Fruit fly (Drosophila melanogaster) whole organism, adult: Measurements from ENCODE around the gene SuUR.
A peak's percentile ranks its signal among the peaks of the same experiment; 100 is the strongest.

Experiments
- CG11617 ChIP-seq: fragments of 200-800 bp; sonication (Bioruptor generic); optimal IDR thresholded peaks from 2 replicates; lab custom pipeline; 2017; ENCODE audit warnings: mild to moderate bottlenecking, missing biosample characterization, missing genetic modification reagents, missing genetic modification characterization
- CG12768 ChIP-seq: fragments of 200-800 bp; sonication (Bioruptor generic); optimal IDR thresholded peaks from 2 replicates; lab custom pipeline; 2017; ENCODE audit warnings: missing biosample characterization, missing genetic modification characterization, mild to moderate bottlenecking, moderate library complexity, missing genetic modification reagents
- CG14711 ChIP-seq: fragments of 200-800 bp; sonication (Bioruptor generic); optimal IDR thresholded peaks from 2 replicates; lab custom pipeline; 2018; ENCODE audit warnings: missing biosample characterization, mild to moderate bottlenecking, missing genetic modification characterization, moderate library complexity
- CG1620 ChIP-seq: fragments of 200-800 bp; sonication (Bioruptor generic); optimal IDR thresholded peaks from 2 replicates; lab custom pipeline; 2016; ENCODE audit warnings: missing biosample characterization, missing genetic modification characterization
- CG33017 ChIP-seq: fragments of 200-800 bp; sonication (Bioruptor generic); optimal IDR thresholded peaks from 2 replicates; lab custom pipeline; 2018; ENCODE audit warnings: missing biosample characterization, mild to moderate bottlenecking, missing genetic modification characterization, moderate library complexity
- CG5204 ChIP-seq: fragments of 200-800 bp; sonication (Bioruptor generic); optimal IDR thresholded peaks from 2 replicates; lab custom pipeline; 2016; ENCODE audit warnings: missing biosample characterization, missing genetic modification characterization
- CG7045 ChIP-seq: fragments of 200-800 bp; sonication (Bioruptor generic); optimal IDR thresholded peaks from 2 replicates; lab custom pipeline; 2017; ENCODE audit warnings: missing biosample characterization, mild to moderate bottlenecking, missing genetic modification characterization
- CG7101 ChIP-seq: fragments of 200-800 bp; sonication (Bioruptor generic); optimal IDR thresholded peaks from 2 replicates; lab custom pipeline; 2018; ENCODE audit warnings: missing biosample characterization, mild to moderate bottlenecking, missing genetic modification characterization, moderate library complexity
- Clk ChIP-seq: fragments of 200-800 bp; sonication (Bioruptor generic); optimal IDR thresholded peaks from 2 replicates; lab custom pipeline; 2017; ENCODE audit warnings: missing biosample characterization, missing genetic modification characterization
- Crg-1 ChIP-seq: fragments of 200-800 bp; sonication (Bioruptor generic); optimal IDR thresholded peaks from 2 replicates; lab custom pipeline; 2016; ENCODE audit warnings: missing biosample characterization, missing genetic modification characterization
- Hr96 ChIP-seq: fragments of 200-800 bp; sonication (Bioruptor generic); optimal IDR thresholded peaks from 2 replicates; lab custom pipeline; 2016; ENCODE audit warnings: missing biosample characterization, missing genetic modification characterization
- Mnt ChIP-seq: fragments of 200-800 bp; sonication (Bioruptor generic); optimal IDR thresholded peaks from 2 replicates; lab custom pipeline; 2016; ENCODE audit warnings: missing biosample characterization, mild to moderate bottlenecking, missing genetic modification characterization
- bab1 ChIP-seq: fragments of 200-800 bp; sonication (Bioruptor generic); optimal IDR thresholded peaks from 3 replicates; lab custom pipeline; 2019; ENCODE audit warnings: missing biosample characterization, mild to moderate bottlenecking, missing genetic modification characterization, moderate library complexity
- cic ChIP-seq: fragments of 200-800 bp; sonication (Bioruptor generic); optimal IDR thresholded peaks from 2 replicates; lab custom pipeline; 2017; ENCODE audit warnings: missing biosample characterization, mild to moderate bottlenecking, missing genetic modification characterization, moderate library complexity
- cnc ChIP-seq, 2 experiments: fragments of >200 bp; optimal IDR thresholded peaks; 2 replicates each; lab custom pipeline; 2017
- kay ChIP-seq: fragments of 200-800 bp; sonication (Bioruptor generic); peaks from one replicate; lab custom pipeline; 2016; ENCODE audit warnings: missing biosample characterization, missing genetic modification characterization, borderline replicate concordance
- ovo ChIP-seq: fragments of 200-800 bp; sonication (Bioruptor generic); optimal IDR thresholded peaks from 2 replicates; lab custom pipeline; 2016; ENCODE audit warnings: missing biosample characterization, missing genetic modification characterization
- pad ChIP-seq: fragments of 200-800 bp; sonication (Bioruptor generic); optimal IDR thresholded peaks from 3 replicates; lab custom pipeline; 2017; ENCODE audit warnings: missing biosample characterization, missing genetic modification characterization, mild to moderate bottlenecking, moderate library complexity, missing genetic modification reagents
- tj ChIP-seq: fragments of 200-800 bp; sonication (Bioruptor generic); optimal IDR thresholded peaks from 3 replicates; lab custom pipeline; 2017; ENCODE audit warnings: missing biosample characterization, mild to moderate bottlenecking, missing genetic modification characterization, moderate library complexity
- toe ChIP-seq: fragments of 200-800 bp; sonication (Bioruptor generic); optimal IDR thresholded peaks from 2 replicates; lab custom pipeline; 2016; ENCODE audit warnings: missing biosample characterization, missing genetic modification characterization

SuUR gene

dm6 chr3L:11096195-11096908, 31.6 kb downstream of the SuUR start, which contains the start of the genes CG46439, Iyd and CG33947:
Gene CG46439 (minus strand): TSS chr3L:11096245.
Gene Iyd (minus strand): TSS chr3L:11096245.
Gene CG33947 (plus strand): TSS chr3L:11096496.
- TF ChIP-seq CG11617 (GFP tag; lab: Kevin White, UChicago) (no peak), CG14711 (tag; lab: Kevin White, UChicago) (no peak), Mnt (GFP tag; lab: Kevin White, UChicago) (peak; percentile 53), cic (GFP tag; lab: Kevin White, UChicago) (peak; percentile 33), Crg-1 (GFP tag; lab: Kevin White, UChicago) (peak; percentile 54), bab1 (GFP tag; lab: Kevin White, UChicago) (peak; percentile 64), CG7101 (peak; percentile 29), cnc (optimal IDR thresholded peaks at IDR 0.05; lab: Kevin White, UChicago) (no peak), tj (GFP tag; lab: Kevin White, UChicago) (peak; percentile 46), CG33017 (tag; lab: Kevin White, UChicago) (no peak), CG1620 (GFP tag; lab: Kevin White, UChicago) (peak; percentile 8), CG12768 (GFP tag; lab: Kevin White, UChicago) (peak; percentile 43)

DNA sequence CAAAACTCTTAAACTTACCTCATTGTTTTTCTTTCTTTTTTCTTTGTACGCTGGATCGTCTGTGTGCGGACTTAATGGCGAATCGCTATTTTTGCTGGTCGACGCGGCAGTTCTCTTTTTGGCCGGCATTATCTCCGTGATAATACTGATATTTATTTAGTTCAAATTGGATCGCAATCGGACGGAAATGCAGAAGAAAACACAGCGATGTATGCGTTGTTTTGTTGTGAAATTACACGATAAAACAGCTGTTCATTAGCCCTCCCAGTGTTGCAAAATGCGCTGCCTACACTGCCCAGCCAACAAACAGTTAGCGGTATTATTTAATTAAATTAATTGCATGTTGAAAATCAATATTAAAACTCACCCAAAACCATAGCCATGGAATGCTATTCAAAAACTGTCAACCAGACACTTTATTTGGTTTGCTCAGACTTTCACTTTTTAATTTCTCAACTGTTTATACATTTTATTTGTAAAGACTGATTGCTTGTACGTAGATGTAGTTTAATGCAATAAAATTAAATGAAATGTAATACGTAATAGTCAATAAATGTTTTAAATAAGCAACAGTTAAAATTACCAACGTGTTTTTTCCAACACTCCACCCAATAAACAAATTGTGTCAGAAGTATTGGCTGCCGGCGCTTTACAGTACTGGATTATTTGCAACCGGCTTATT, 33.3 kb downstream of the SuUR start, which contains the start of the genes Irbp18 and APP-BP1:
TSS of gene Irbp18 (minus strand) at position 205 of the 682 bp plus-strand sequence.
TSS of gene APP-BP1 (plus strand) at position 431 of the 682 bp plus-strand sequence.
- TF ChIP-seq CG1620 (GFP tag; lab: Kevin White, UChicago) = peak; percentile 96
- TF ChIP-seq toe (GFP tag; lab: Kevin White, UChicago) = peak; percentile 96
- peak; percentile 95 for TF ChIP-seq bab1 (GFP tag; lab: Kevin White, UChicago)
- TF ChIP-seq CG5204 (GFP tag; lab: Kevin White, UChicago) = peak; percentile 96
- TF ChIP-seq cic (GFP tag; lab: Kevin White, UChicago) = peak; percentile 71
- TF ChIP-seq ovo (GFP tag; lab: Kevin White, UChicago) = peak; percentile 84
- peak; percentile 89 for TF ChIP-seq Mnt (GFP tag; lab: Kevin White, UChicago)
- peak; percentile 92 for TF ChIP-seq Hr96
- no peak for TF ChIP-seq cnc (optimal IDR thresholded peaks at IDR 0.05; lab: Kevin White, UChicago)
- TF ChIP-seq CG7045 = peak; percentile 93
- peak; percentile 97 for TF ChIP-seq kay (GFP tag; lab: Kevin White, UChicago)
- peak; percentile 85 for TF ChIP-seq Clk
- peak; percentile 92 for TF ChIP-seq CG7101
- TF ChIP-seq CG12768 (GFP tag; lab: Kevin White, UChicago) = peak; percentile 96
- peak; percentile 80 for TF ChIP-seq tj (GFP tag; lab: Kevin White, UChicago)
- TF ChIP-seq Crg-1 (GFP tag; lab: Kevin White, UChicago) = peak; percentile 98
- peak; percentile 89 for TF ChIP-seq pad (GFP tag; lab: Kevin White, UChicago)
- peak; percentile 97 for TF ChIP-seq CG11617 (GFP tag; lab: Kevin White, UChicago)
- peak; percentile 88 for TF ChIP-seq CG14711 (tag; lab: Kevin White, UChicago)
- TF ChIP-seq CG33017 (tag; lab: Kevin White, UChicago) = peak; percentile 86

- TF ChIP-seq Clk = no peak
- TF ChIP-seq kay (GFP tag; lab: Kevin White, UChicago) = peak; percentile 19
These were observed 36.8 kb downstream of the SuUR start, which contains the start of gene Elo68beta for dm6 chr3L:11101598-11101997. Gene Elo68beta (minus strand): TSS chr3L:11101698.

- no peak for TF ChIP-seq kay (GFP tag; lab: Kevin White, UChicago)
- no peak for TF ChIP-seq Crg-1 (GFP tag; lab: Kevin White, UChicago)
- TF ChIP-seq Clk = no peak
- TF ChIP-seq toe (GFP tag; lab: Kevin White, UChicago) = no peak
- TF ChIP-seq ovo (GFP tag; lab: Kevin White, UChicago) = no peak
- TF ChIP-seq CG33017 (tag; lab: Kevin White, UChicago) = no peak
- no peak for TF ChIP-seq CG12768 (GFP tag; lab: Kevin White, UChicago)
- TF ChIP-seq cnc (optimal IDR thresholded peaks at IDR 0.05; lab: Kevin White, UChicago) = no peak
- TF ChIP-seq Hr96 = no peak
These were observed 38.1 kb downstream of the SuUR start, which contains the start of gene Elo68alpha for dm6 chr3L:11102930-11103329. Gene Elo68alpha (minus strand): TSS chr3L:11103030.

DNA sequence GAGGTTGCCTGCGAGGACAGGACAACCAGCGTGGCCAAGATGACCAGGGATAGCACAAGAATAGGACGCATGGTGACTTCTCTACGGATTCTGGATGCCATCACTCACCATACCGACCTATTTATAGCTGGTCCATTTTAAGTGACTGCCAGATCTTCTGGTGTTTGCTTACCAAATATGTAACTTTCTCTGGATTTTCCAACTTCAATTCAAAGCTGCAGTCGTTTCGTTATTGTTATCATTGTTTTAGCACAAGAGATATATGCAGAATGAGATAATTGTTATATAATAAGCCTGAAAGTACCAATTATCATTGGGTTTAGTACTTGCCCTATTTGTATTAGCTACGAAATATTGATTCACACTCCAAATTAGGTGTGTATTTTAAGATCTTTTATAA, 39.0 kb downstream of the SuUR start, which contains the start of gene CG32071:
TSS of gene CG32071 (minus strand) at position 101 of the 400 bp plus-strand sequence.
- TF ChIP-seq Mnt (GFP tag; lab: Kevin White, UChicago) (no peak), tj (GFP tag; lab: Kevin White, UChicago) (no peak), pad (GFP tag; lab: Kevin White, UChicago) (no peak), CG12768 (GFP tag; lab: Kevin White, UChicago) (no peak)

- TF ChIP-seq Clk = no peak
- TF ChIP-seq CG7101 = no peak
- no peak for TF ChIP-seq cic (GFP tag; lab: Kevin White, UChicago)
- no peak for TF ChIP-seq CG14711 (tag; lab: Kevin White, UChicago)
These were observed 42.6 kb downstream of the SuUR start, which contains the start of gene CG32073 for dm6 chr3L:11107432-11107831. Gene CG32073 (minus strand): TSS chr3L:11107582.
